Worm (Caenorhabditis elegans): Measurements from ENCODE around the gene F11C7.7.

- TF ChIP-seq mxl-3 (GFP tag; optimal IDR thresholded peaks at IDR 0.05) (no peak), jun-1 (tag; optimal IDR thresholded peaks at IDR 0.05) (no peak), ama-1 (optimal IDR thresholded peaks at IDR 0.05) (no peak), aha-1 (tag) (peak; percentile 19), unc-62 (GFP tag; optimal IDR thresholded peaks at IDR 0.05 in 1 of 2) (no peak), unc-62 (tag; optimal IDR thresholded peaks at IDR 0.05) (no peak)
Measured at ce11 chrX:17352098-17352497, 46.3 kb upstream of the F11C7.7 start.

Data from whole organism, L4 larva.